Worm (Caenorhabditis elegans) whole organism, mixed stage, embryonic: ENCODE data around the gene pvf-1.

ENCODE experiments used
- ceh-83 ChIP-seq: fragments of 200-800 bp; sonication (Bioruptor generic); optimal IDR thresholded peaks from 2 replicates; lab custom pipeline; 2018; ENCODE audit warnings: mild to moderate bottlenecking, missing genetic modification characterization, missing compliant biosample characterization
- elt-1 ChIP-seq: sonication (generic microtip); optimal IDR thresholded peaks from 2 replicates; lab custom pipeline; 2017; ENCODE audit warnings: missing genetic modification characterization, mild to moderate bottlenecking, missing compliant biosample characterization, antibody characterized with exemption, moderate library complexity, borderline replicate concordance; ENCODE audit not compliant: insufficient read depth
- lin-13 ChIP-seq: fragments of 150-350 bp; optimal IDR thresholded peaks from 2 replicates; lab custom pipeline; 2014; ENCODE audit warnings: missing biosample characterization, missing genetic modification characterization
- lsy-2 ChIP-seq: fragments of 150-350 bp; optimal IDR thresholded peaks from 2 replicates; lab custom pipeline; 2014; ENCODE audit warnings: missing biosample characterization, missing genetic modification characterization
- nhr-12 ChIP-seq: fragments of 150-350 bp; optimal IDR thresholded peaks from 2 replicates; lab custom pipeline; 2014; ENCODE audit warnings: missing biosample characterization, missing genetic modification characterization
- unc-39 ChIP-seq: fragments of 150-350 bp; optimal IDR thresholded peaks from 2 replicates; lab custom pipeline; 2014; ENCODE audit warnings: missing biosample characterization, missing genetic modification characterization
- unc-62 ChIP-seq: fragments of 150-350 bp; optimal IDR thresholded peaks from 2 replicates; lab custom pipeline; 2014; ENCODE audit warnings: missing biosample characterization, missing genetic modification reagents, missing genetic modification characterization
- ztf-11 ChIP-seq: fragments of 150-350 bp; optimal IDR thresholded peaks from 2 replicates; lab custom pipeline; 2014; ENCODE audit warnings: missing biosample characterization, missing genetic modification characterization

- no peak for TF ChIP-seq nhr-12 (tag; lab: Kevin White, UChicago)
- TF ChIP-seq unc-39: no peak
- no peak for TF ChIP-seq unc-62 (GFP tag; lab: Kevin White, UChicago)
- no peak for TF ChIP-seq ztf-11 (tag; lab: Kevin White, UChicago)
- TF ChIP-seq lsy-2: peak; percentile 19
- TF ChIP-seq elt-1: peak; percentile 85
- TF ChIP-seq lin-13: no peak
- TF ChIP-seq ceh-83 (GFP tag; lab: Kevin White, UChicago): no peak
Observed at ce11 chrIII:1818001-1818655, 6.0 kb downstream of the pvf-1 start, which contains the start of gene clp-4.
